Fruit fly (Drosophila melanogaster) whole organism, wandering third instar larva: ENCODE data around the gene CG3632.
A peak's percentile ranks its signal among the peaks of the same experiment; 100 is the strongest.

Experiments
- Abd-B ChIP-seq: fragments of >200 bp; optimal IDR thresholded peaks from 2 replicates; lab custom pipeline; 2017; ENCODE audit warnings: missing biosample characterization, missing genetic modification characterization
- CG32264 ChIP-seq: fragments of 200-800 bp; sonication (Bioruptor generic); optimal IDR thresholded peaks from 2 replicates; lab custom pipeline; 2016; ENCODE audit warnings: missing biosample characterization, missing genetic modification characterization
- CrebA ChIP-seq: fragments of 200-800 bp; sonication (Bioruptor generic); optimal IDR thresholded peaks from 2 replicates; lab custom pipeline; 2016; ENCODE audit warnings: missing biosample characterization, mild to moderate bottlenecking, missing genetic modification characterization, borderline replicate concordance
- Dif ChIP-seq: fragments of 200-275, 200-300 bp; sonication (Bioruptor generic); optimal IDR thresholded peaks from 2 replicates; lab custom pipeline; 2018; ENCODE audit warnings: missing biosample characterization, missing genetic modification characterization; ENCODE audit not compliant: partially characterized antibody
- GATAd ChIP-seq: sonication (Bioruptor generic); optimal IDR thresholded peaks from 2 replicates; lab custom pipeline; 2016; ENCODE audit warnings: missing biosample characterization, missing genetic modification characterization
- HLH106 ChIP-seq: fragments of 200-800 bp; optimal IDR thresholded peaks from 3 replicates; lab custom pipeline; 2019; ENCODE audit warnings: missing biosample characterization, mild to moderate bottlenecking, missing genetic modification characterization, moderate library complexity
- Hnf4 ChIP-seq: fragments of 200-800 bp; sonication (Bioruptor generic); optimal IDR thresholded peaks from 2 replicates; lab custom pipeline; 2016; ENCODE audit warnings: missing biosample characterization, mild to moderate bottlenecking, missing genetic modification characterization
- Hr78 ChIP-seq: fragments of >200 bp; optimal IDR thresholded peaks from 2 replicates; lab custom pipeline; 2017; ENCODE audit warnings: missing biosample characterization, missing genetic modification characterization
- Hr83 ChIP-seq: fragments of 200-300 bp; sonication (Bioruptor generic); optimal IDR thresholded peaks from 2 replicates; lab custom pipeline; 2016; ENCODE audit warnings: missing biosample characterization, mild to moderate bottlenecking, missing genetic modification characterization, moderate library complexity; ENCODE audit not compliant: poor library complexity, severe bottlenecking
- Mio ChIP-seq: sonication (Bioruptor generic); optimal IDR thresholded peaks from 2 replicates; lab custom pipeline; 2016; ENCODE audit warnings: missing biosample characterization, missing genetic modification characterization
- Myc ChIP-seq: fragments of >200 bp; optimal IDR thresholded peaks from 2 replicates; lab custom pipeline; 2017
- N ChIP-seq: fragments of >200 bp; optimal IDR thresholded peaks from 2 replicates; lab custom pipeline; 2018; ENCODE audit warnings: missing biosample characterization, missing external identifiers, missing genetic modification characterization
- OdsH ChIP-seq: fragments of 200-800 bp; sonication (Bioruptor generic); optimal IDR thresholded peaks from 2 replicates; lab custom pipeline; 2016; ENCODE audit warnings: missing biosample characterization, mild to moderate bottlenecking, missing genetic modification characterization
- Rel ChIP-seq, 2 experiments: fragments of 200-800 bp; sonication (Bioruptor generic) in 1 of 2; optimal IDR thresholded peaks; 2 replicates in 1 of 2; 3 replicates in 1 of 2; lab custom pipeline; 2016 to 2019; ENCODE audit warnings: mild to moderate bottlenecking in 2 of 2, missing biosample characterization in 2 of 2, missing genetic modification characterization in 2 of 2, moderate library complexity in 1 of 2
- Vsx2 ChIP-seq: fragments of 200-300, 225-300 bp; sonication (Bioruptor generic); optimal IDR thresholded peaks from 2 replicates; lab custom pipeline; 2018; ENCODE audit warnings: missing biosample characterization, missing genetic modification characterization; ENCODE audit not compliant: partially characterized antibody
- br ChIP-seq: fragments of 200-800 bp; sonication (Bioruptor generic); optimal IDR thresholded peaks from 2 replicates; lab custom pipeline; 2016; ENCODE audit warnings: missing biosample characterization, missing genetic modification characterization
- brk ChIP-seq: fragments of 200-800 bp; sonication (Bioruptor generic); optimal IDR thresholded peaks from 2 replicates; lab custom pipeline; 2016; ENCODE audit warnings: missing biosample characterization, mild to moderate bottlenecking, missing genetic modification characterization
- dl ChIP-seq, 2 experiments: fragments of 175-275, 200-275 bp in 1 of 2; fragments of 200-275 bp in 1 of 2; sonication (Bioruptor generic); optimal IDR thresholded peaks; lab custom pipeline; 2018; ENCODE audit warnings: mild to moderate bottlenecking in 2 of 2, missing biosample characterization in 2 of 2, missing genetic modification characterization in 2 of 2, moderate library complexity in 2 of 2; ENCODE audit not compliant: partially characterized antibody in 2 of 2, insufficient read depth in 1 of 2
- dmrt93B ChIP-seq: fragments of 200-800 bp; sonication (Bioruptor generic); optimal IDR thresholded peaks from 2 replicates; lab custom pipeline; 2018; ENCODE audit warnings: missing biosample characterization, mild to moderate bottlenecking, missing genetic modification characterization
- dsf ChIP-seq: sonication (Bioruptor generic); optimal IDR thresholded peaks from 2 replicates; lab custom pipeline; 2016; ENCODE audit warnings: missing biosample characterization, missing genetic modification characterization, borderline replicate concordance
- ey ChIP-seq: fragments of 200-800 bp; sonication (Bioruptor generic); optimal IDR thresholded peaks from 2 replicates; lab custom pipeline; 2016; ENCODE audit warnings: missing biosample characterization, missing genetic modification characterization
- foxo ChIP-seq, 2 experiments: fragments of 200-800 bp; sonication (Bioruptor generic); optimal IDR thresholded peaks; 2 replicates in 1 of 2; 3 replicates in 1 of 2; lab custom pipeline; 2016 to 2017; ENCODE audit warnings: missing biosample characterization in 2 of 2, missing genetic modification characterization in 2 of 2
- jim ChIP-seq: fragments of 175-275, 200-325 bp; sonication (Bioruptor generic); optimal IDR thresholded peaks from 2 replicates; lab custom pipeline; 2016; ENCODE audit warnings: missing biosample characterization, mild to moderate bottlenecking, missing genetic modification characterization
- lola ChIP-seq: fragments of >200 bp; optimal IDR thresholded peaks from 2 replicates; lab custom pipeline; 2017; ENCODE audit warnings: missing biosample characterization, missing genetic modification characterization
- pan ChIP-seq: fragments of >200 bp; optimal IDR thresholded peaks from 2 replicates; lab custom pipeline; 2017
- rgr ChIP-seq: fragments of 200-800 bp; sonication (Bioruptor generic); optimal IDR thresholded peaks from 3 replicates; lab custom pipeline; 2016; ENCODE audit warnings: missing biosample characterization, mild to moderate bottlenecking, missing genetic modification characterization
- sage ChIP-seq: fragments of 200-800 bp; sonication (Bioruptor generic); optimal IDR thresholded peaks from 2 replicates; lab custom pipeline; 2016; ENCODE audit warnings: missing biosample characterization, mild to moderate bottlenecking, missing genetic modification characterization
- sv ChIP-seq: fragments of 200-800 bp; sonication (Bioruptor generic); optimal IDR thresholded peaks from 3 replicates; lab custom pipeline; 2016; ENCODE audit warnings: missing biosample characterization, missing genetic modification characterization
- usp ChIP-seq: fragments of >200 bp; optimal IDR thresholded peaks from 2 replicates; lab custom pipeline; 2017; ENCODE audit warnings: missing biosample characterization, missing genetic modification characterization
- woc ChIP-seq: sonication (Bioruptor generic); optimal IDR thresholded peaks from 2 replicates; lab custom pipeline; 2016; ENCODE audit warnings: missing biosample characterization, mild to moderate bottlenecking, missing genetic modification characterization

Gene CG3632

dm6 chrX:16292646-16293045, 3.8 kb upstream of the CG3632 start:
- no peak for TF ChIP-seq Rel (GFP tag; optimal IDR thresholded peaks at IDR 0.05; lab: Kevin White, UChicago)
- TF ChIP-seq Rel (tag; optimal IDR thresholded peaks at IDR 0.05; lab: Kevin White, UChicago): peak; percentile 56
- TF ChIP-seq GATAd (GFP tag; lab: Kevin White, UChicago): no peak
- TF ChIP-seq, all 38 proteins: peak for 1

DNA sequence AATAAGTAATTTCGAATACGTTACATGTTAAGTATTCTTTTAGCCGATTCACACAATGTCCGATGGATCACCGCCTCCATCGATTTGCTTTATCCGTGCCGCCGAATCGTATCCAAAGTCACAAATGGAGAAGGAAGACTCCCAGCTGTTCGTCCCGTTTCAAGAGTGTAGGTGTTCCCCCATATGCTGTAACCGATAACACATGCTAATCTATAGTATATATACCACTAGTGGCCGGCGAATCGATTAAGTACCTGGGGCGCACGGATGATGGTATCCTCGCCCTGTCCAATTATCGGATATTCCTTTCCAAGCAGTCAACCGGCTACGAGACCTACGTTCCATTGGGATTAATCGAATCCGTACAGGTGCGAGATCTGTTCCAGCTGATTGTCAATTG, 1.1 kb downstream of the CG3632 start, which contains the start of gene ERp44:
Gene ERp44 (minus strand): TSS at position 101 of the 400 bp plus-strand sequence.
- no peak for TF ChIP-seq usp
- TF ChIP-seq Mio: no peak
- TF ChIP-seq dsf (GFP tag; lab: Kevin White, UChicago): no peak
- no peak for TF ChIP-seq Hr83 (GFP tag; lab: Kevin White, UChicago)
- TF ChIP-seq woc (GFP tag; lab: Kevin White, UChicago): no peak

- TF ChIP-seq Mio: no peak
- no peak for TF ChIP-seq CG32264 (GFP tag; lab: Kevin White, UChicago)
- no peak for TF ChIP-seq HLH106 (tag; lab: Kevin White, UChicago)
- TF ChIP-seq lola (GFP tag; lab: Kevin White, UChicago): no peak
- no peak for TF ChIP-seq OdsH
- TF ChIP-seq brk: no peak
- peak; percentile 57 for TF ChIP-seq N (GFP tag; lab: Kevin White, UChicago)
- TF ChIP-seq Abd-B (GFP tag; lab: Kevin White, UChicago): no peak
- TF ChIP-seq Hr78 (GFP tag; lab: Kevin White, UChicago): peak; percentile 20
- no peak for TF ChIP-seq Dif (GFP tag; lab: Kevin White, UChicago)
- TF ChIP-seq Hr83 (GFP tag; lab: Kevin White, UChicago): no peak
Measured at dm6 chrX:16303636-16304035, 7.2 kb downstream of the CG3632 start, which contains the start of gene CG3679. Gene CG3679, plus strand, starts transcription at chrX:16303870.

dm6 chrX:16308310-16308918, 11.9 kb downstream of the CG3632 start, which contains the start of gene Had1:
Gene Had1, minus strand, starts transcription at chrX:16308667.
- no peak for TF ChIP-seq sage
- no peak for TF ChIP-seq Rel (GFP tag; optimal IDR thresholded peaks at IDR 0.05; lab: Kevin White, UChicago)
- TF ChIP-seq Rel (tag; optimal IDR thresholded peaks at IDR 0.05; lab: Kevin White, UChicago): peak; percentile 4
- no peak for TF ChIP-seq CrebA
- TF ChIP-seq woc (GFP tag; lab: Kevin White, UChicago): peak; percentile 46
- TF ChIP-seq OdsH: no peak
- TF ChIP-seq sv: no peak
- TF ChIP-seq rgr (GFP tag; lab: Kevin White, UChicago): no peak
- TF ChIP-seq Dif (GFP tag; lab: Kevin White, UChicago): peak; percentile 71
- TF ChIP-seq dl (GFP tag; optimal IDR thresholded peaks at IDR 0.05; lab: Kevin White, UChicago; ENCODE audit: insufficient read depth in 1 of 2, partially characterized antibody in 2 of 2): no peak
- TF ChIP-seq GATAd (GFP tag; lab: Kevin White, UChicago): no peak
- no peak for TF ChIP-seq usp
- TF ChIP-seq Myc (lab: Kevin White, UChicago): peak; percentile 39
- TF ChIP-seq br (GFP tag; lab: Kevin White, UChicago): no peak
- no peak for TF ChIP-seq jim
- TF ChIP-seq foxo (GFP tag; optimal IDR thresholded peaks at IDR 0.05; lab: Kevin White, UChicago): no peak

DNA sequence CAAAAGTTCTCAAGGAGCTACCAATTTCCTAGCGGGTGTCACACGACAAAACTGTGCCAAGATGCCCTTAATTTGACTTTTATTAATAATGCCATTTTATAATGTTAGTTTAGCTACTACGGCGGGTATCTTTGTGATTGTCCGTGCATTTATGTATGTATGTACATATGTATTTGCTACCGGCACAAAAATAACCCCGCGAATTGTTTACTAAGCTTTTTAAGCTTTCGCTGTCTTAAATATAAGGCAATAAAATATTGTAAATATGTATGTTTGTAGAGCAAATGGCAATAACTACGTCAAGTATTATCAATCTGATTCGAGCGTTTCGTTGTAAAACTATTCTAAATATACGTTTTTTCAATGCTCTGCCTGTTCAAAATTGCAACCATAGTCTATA, 12.5 kb downstream of the CG3632 start:
- TF ChIP-seq Hnf4 (no peak), woc (GFP tag; lab: Kevin White, UChicago) (no peak), HLH106 (tag; lab: Kevin White, UChicago) (no peak), usp (no peak), pan (lab: Kevin White, UChicago) (no peak), dmrt93B (GFP tag; lab: Kevin White, UChicago) (no peak)

DNA sequence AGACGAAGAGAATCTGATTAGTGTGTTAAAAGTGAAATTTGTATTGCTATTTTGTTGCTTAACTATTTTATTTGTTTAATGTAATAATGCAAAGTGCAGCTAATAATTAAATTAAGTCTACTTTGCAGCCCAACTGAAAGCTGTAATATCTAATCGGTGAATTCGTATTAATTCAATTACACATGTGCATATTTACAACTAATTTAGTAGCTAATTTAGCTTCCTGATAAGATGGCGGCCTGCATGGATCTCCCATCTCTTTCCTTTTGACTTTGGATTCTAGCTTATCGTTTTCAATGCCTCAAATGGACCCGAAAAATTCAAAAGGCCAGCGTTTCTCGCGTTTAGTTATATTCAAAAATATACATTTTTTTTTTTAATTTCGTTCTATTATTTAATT, 13.3 kb downstream of the CG3632 start:
- TF ChIP-seq ey (GFP tag; lab: Kevin White, UChicago) (no peak), Vsx2 (GFP tag; lab: Kevin White, UChicago) (peak; percentile 11)
